Worm (Caenorhabditis elegans): Measurements from ENCODE around the gene T28D9.11.

ce11 chrII:6454671-6455070 lies 37.1 kb downstream of the T28D9.11 start, which contains the start of gene aptf-1:
- TF ChIP-seq nhr-41 (GFP tag; IDR thresholded peaks at IDR 0.05) (no peak), dmd-6 (GFP tag; IDR thresholded peaks at IDR 0.05) (no peak), nhr-77 (tag; optimal IDR thresholded peaks at IDR 0.05) (no peak), skn-1 (tag; optimal IDR thresholded peaks at IDR 0.05) (no peak), nhr-76 (tag; optimal IDR thresholded peaks at IDR 0.05) (no peak), lin-13 (GFP tag; optimal IDR thresholded peaks at IDR 0.05) (no peak), F10B5.3 (tag; optimal IDR thresholded peaks at IDR 0.05) (no peak), snpc-4 (tag; optimal IDR thresholded peaks at IDR 0.05) (no peak), madf-9 (GFP tag; conservative IDR thresholded peaks at IDR 0.05) (no peak), T26A8.4 (GFP tag; IDR thresholded peaks at IDR 0.05) (no peak), ctbp-1 (GFP tag; IDR thresholded peaks at IDR 0.05) (no peak)
